Worm (Caenorhabditis elegans) whole organism, early embryonic: ENCODE results near the gene mrps-14.
A peak's percentile ranks its signal among the peaks of the same experiment; 100 is the strongest.

ENCODE experiments used
- B0310.2 ChIP-seq: sonication (generic microtip); optimal IDR thresholded peaks from 2 replicates; lab custom pipeline; 2016; ENCODE audit warnings: mild to moderate bottlenecking, missing genetic modification characterization, missing compliant biosample characterization
- F13C5.2 ChIP-seq: sonication (generic microtip); optimal IDR thresholded peaks from 2 replicates; lab custom pipeline; 2017; ENCODE audit warnings: mild to moderate bottlenecking, missing genetic modification characterization, inconsistent platforms, missing compliant biosample characterization
- aly-1 ChIP-seq: sonication (generic microtip); optimal IDR thresholded peaks from 2 replicates; lab custom pipeline; 2016; ENCODE audit warnings: missing genetic modification characterization, missing compliant biosample characterization
- ama-1 ChIP-seq: fragments of 150-350 bp; optimal IDR thresholded peaks from 2 replicates; lab custom pipeline; 2014
- ceh-13 ChIP-seq: fragments of 200-800 bp; sonication (Bioruptor generic); optimal IDR thresholded peaks from 2 replicates; lab custom pipeline; 2018; ENCODE audit warnings: mild to moderate bottlenecking, missing genetic modification characterization, missing compliant biosample characterization
- ceh-36 ChIP-seq: sonication (generic microtip); optimal IDR thresholded peaks from 2 replicates; lab custom pipeline; 2016; ENCODE audit warnings: missing genetic modification characterization, inconsistent platforms, missing compliant biosample characterization
- ets-7 ChIP-seq: sonication (generic microtip); optimal IDR thresholded peaks from 2 replicates; lab custom pipeline; 2016; ENCODE audit warnings: missing genotype, missing genetic modification characterization, missing compliant biosample characterization
- flt-1 ChIP-seq: fragments of 200-800 bp; sonication (Bioruptor generic); IDR thresholded peaks from 2 replicates; pipeline ENCODE4 v1.3.6; 2022; ENCODE audit warnings: missing genetic modification characterization, missing compliant biosample characterization
- hmbx-1 ChIP-seq: sonication (generic microtip); optimal IDR thresholded peaks from 2 replicates; lab custom pipeline; 2016; ENCODE audit warnings: mild to moderate bottlenecking, missing genetic modification characterization, missing compliant biosample characterization
- hmg-4 ChIP-seq: fragments of 200-800 bp; sonication (Bioruptor generic); optimal IDR thresholded peaks from 2 replicates; lab custom pipeline; 2018; ENCODE audit warnings: mild to moderate bottlenecking, missing genetic modification characterization, missing compliant biosample characterization
- hnd-1 ChIP-seq: sonication (generic microtip); optimal IDR thresholded peaks from 2 replicates; lab custom pipeline; 2016; ENCODE audit warnings: missing genetic modification characterization, missing compliant biosample characterization
- pes-1 ChIP-seq: fragments of 200-800 bp; sonication (Bioruptor generic); IDR thresholded peaks from 2 replicates; pipeline ENCODE4 v1.3.6; 2022; ENCODE audit warnings: missing genetic modification reagents, missing genetic modification characterization, missing compliant biosample characterization
- scrt-1 ChIP-seq: fragments of 200-800 bp; sonication (Bioruptor generic); IDR thresholded peaks from 2 replicates; pipeline ENCODE4 v1.3.6; 2022; ENCODE audit warnings: missing genetic modification characterization, missing compliant biosample characterization
- sea-1 ChIP-seq: fragments of 200-800 bp; sonication (Bioruptor generic); conservative IDR thresholded peaks from 2 replicates; pipeline ENCODE4 v1.3.6; 2022; ENCODE audit warnings: missing genetic modification characterization, missing compliant biosample characterization
- tbx-11 ChIP-seq: fragments of 200-800 bp; sonication (Bioruptor generic); IDR thresholded peaks from 2 replicates; pipeline ENCODE4 v1.3.6; 2022; ENCODE audit warnings: missing genetic modification characterization, missing compliant biosample characterization
- tbx-37 ChIP-seq: fragments of 200-800 bp; sonication (Bioruptor generic); conservative IDR thresholded peaks from 2 replicates; pipeline ENCODE4 v1.3.6; 2022; ENCODE audit warnings: missing genetic modification reagents, missing genetic modification characterization, missing compliant biosample characterization
- tra-4 ChIP-seq: sonication (generic microtip); optimal IDR thresholded peaks from 2 replicates; lab custom pipeline; 2017; ENCODE audit warnings: missing genetic modification characterization, missing compliant biosample characterization

The mrps-14 gene

DNA sequence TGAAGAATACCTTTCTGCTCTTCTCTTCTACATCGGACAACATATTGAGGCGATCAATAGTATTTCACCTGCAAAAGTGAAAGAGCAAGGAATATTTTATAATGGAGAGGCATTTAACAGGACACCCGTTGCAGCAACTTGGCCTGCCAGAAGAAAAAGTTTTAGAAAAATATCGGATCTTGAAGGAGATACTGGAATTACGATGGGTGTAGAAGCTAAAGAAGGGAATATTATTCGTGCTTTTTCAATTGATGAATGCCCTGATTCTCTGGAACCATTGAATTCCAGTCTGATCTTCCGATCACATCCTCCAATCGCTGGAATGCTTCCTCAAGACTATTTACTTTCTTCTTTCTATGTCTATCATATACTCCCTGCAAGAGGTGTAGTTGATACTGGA, 19.0 kb upstream of the mrps-14 start:
- TF ChIP-seq tbx-37 (GFP tag; lab: Robert Waterston, UW) (no peak), hnd-1 (tag; lab: Kevin White, UChicago) (no peak), ceh-36 (tag; lab: Kevin White, UChicago) (no peak), hmg-4 (no peak), sea-1 (GFP tag; lab: Robert Waterston, UW) (no peak), tbx-11 (GFP tag; lab: Robert Waterston, UW) (no peak), F13C5.2 (tag; lab: Kevin White, UChicago) (no peak), ets-7 (no peak)

DNA sequence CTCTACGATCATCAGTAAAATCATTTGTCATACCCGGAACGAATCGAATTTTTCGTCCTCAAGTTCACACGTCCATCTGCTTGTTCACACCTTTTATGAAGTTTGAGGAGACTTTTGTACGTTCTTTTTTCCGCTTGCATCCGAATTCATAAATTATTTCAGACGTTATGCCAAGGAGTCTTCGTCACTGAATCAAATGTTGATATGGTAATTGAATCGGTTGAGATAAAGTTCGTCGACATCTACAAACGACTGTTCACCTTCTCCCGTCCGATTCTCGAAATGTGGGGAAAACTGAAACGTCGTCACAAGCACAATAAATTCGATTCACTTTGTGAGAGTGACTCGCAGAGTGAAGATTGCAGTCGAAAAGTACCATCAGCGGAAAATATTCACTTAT, 9.8 kb upstream of the mrps-14 start:
- TF ChIP-seq hmbx-1 (tag; lab: Kevin White, UChicago) (no peak), sea-1 (GFP tag; lab: Robert Waterston, UW) (no peak), pes-1 (no peak), scrt-1 (no peak), ama-1 (lab: Kevin White, UChicago) (no peak), ets-7 (no peak), tbx-37 (GFP tag; lab: Robert Waterston, UW) (no peak), aly-1 (tag; lab: Kevin White, UChicago) (no peak), flt-1 (GFP tag; lab: Robert Waterston, UW) (no peak), hnd-1 (tag; lab: Kevin White, UChicago) (no peak), hmg-4 (no peak), B0310.2 (tag; lab: Kevin White, UChicago) (no peak), ceh-13 (GFP tag; lab: Kevin White, UChicago) (no peak), tbx-11 (GFP tag; lab: Robert Waterston, UW) (no peak)

DNA sequence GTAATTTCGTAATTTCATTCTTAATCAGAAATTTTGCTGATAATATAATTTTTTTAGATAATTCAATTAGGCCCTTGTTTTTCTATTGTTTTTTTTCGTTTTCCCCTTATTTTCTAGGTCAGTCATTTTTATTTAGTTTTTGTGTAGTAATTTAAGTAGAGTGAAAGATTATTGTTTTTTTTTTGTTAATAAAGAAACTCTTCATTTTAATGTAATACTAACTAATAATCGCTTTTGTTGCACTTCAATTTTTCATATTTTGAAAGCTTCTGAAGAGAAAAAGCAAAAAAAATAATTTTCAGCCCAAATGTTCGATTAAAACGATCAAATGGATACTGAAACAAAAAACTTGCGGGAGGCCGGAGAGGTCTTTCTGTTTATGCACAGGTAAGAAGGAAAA, 8.7 kb upstream of the mrps-14 start, which contains the start of gene F54B3.1:
TSS of gene F54B3.1 (plus strand) at position 301 of the 400 bp plus-strand sequence.
- TF ChIP-seq tbx-11 (GFP tag; lab: Robert Waterston, UW) (no peak), scrt-1 (no peak), aly-1 (tag; lab: Kevin White, UChicago) (no peak), flt-1 (GFP tag; lab: Robert Waterston, UW) (no peak), tbx-37 (GFP tag; lab: Robert Waterston, UW) (no peak), B0310.2 (tag; lab: Kevin White, UChicago) (no peak), hmbx-1 (tag; lab: Kevin White, UChicago) (no peak), sea-1 (GFP tag; lab: Robert Waterston, UW) (no peak), hmg-4 (no peak), ceh-13 (GFP tag; lab: Kevin White, UChicago) (no peak), hnd-1 (tag; lab: Kevin White, UChicago) (no peak), ceh-36 (tag; lab: Kevin White, UChicago) (no peak), F13C5.2 (tag; lab: Kevin White, UChicago) (no peak), ama-1 (lab: Kevin White, UChicago) (no peak), pes-1 (no peak), ets-7 (no peak), tra-4 (tag; lab: Kevin White, UChicago) (no peak)

DNA sequence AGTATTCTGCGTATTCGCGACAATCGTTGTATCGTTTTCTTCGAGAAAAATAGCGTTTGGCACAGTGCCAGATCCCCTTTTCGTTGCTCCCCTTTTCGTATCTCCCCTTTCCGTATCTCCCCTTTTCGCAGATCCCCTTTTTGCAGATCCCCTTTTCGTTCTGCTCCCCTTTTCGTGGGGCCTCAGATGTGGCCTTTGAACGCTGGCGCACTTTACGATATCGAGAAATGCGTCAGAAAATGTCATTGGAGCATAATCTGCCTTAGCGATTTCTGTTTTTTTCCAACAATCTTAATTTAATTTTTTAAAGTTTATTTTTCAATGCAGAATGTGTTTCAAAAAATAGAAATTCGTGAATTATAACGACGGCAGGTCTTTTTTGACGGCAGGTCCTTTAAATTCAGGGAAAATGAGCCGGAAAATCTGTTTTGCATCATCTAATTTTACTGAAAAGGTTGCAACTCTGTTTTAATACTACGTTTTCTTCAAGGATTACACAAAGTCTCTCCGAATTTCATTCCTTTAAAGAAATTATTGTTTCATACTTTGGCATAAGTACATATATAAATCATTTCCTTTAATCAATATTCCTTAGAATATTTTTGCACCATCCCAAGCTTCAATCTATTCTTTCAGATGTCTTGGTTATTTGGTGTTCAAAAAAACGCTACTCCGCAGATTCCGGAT, 6.2 kb upstream of the mrps-14 start, which contains the start of gene atad-3:
TSS of gene atad-3 (plus strand) at position 637 of the 687 bp plus-strand sequence.
- TF ChIP-seq ceh-13 (GFP tag; lab: Kevin White, UChicago): peak; percentile 6
- TF ChIP-seq hmbx-1 (tag; lab: Kevin White, UChicago): no peak
- TF ChIP-seq scrt-1: peak; percentile 87
- no peak for TF ChIP-seq ama-1 (lab: Kevin White, UChicago)
- TF ChIP-seq flt-1 (GFP tag; lab: Robert Waterston, UW): peak; percentile 88
- TF ChIP-seq aly-1 (tag; lab: Kevin White, UChicago): no peak
- TF ChIP-seq tbx-37 (GFP tag; lab: Robert Waterston, UW): peak; percentile 97
- TF ChIP-seq F13C5.2 (tag; lab: Kevin White, UChicago): peak; percentile 53
- peak; percentile 78 for TF ChIP-seq ets-7
- peak; percentile 81 for TF ChIP-seq sea-1 (GFP tag; lab: Robert Waterston, UW)
- no peak for TF ChIP-seq tra-4 (tag; lab: Kevin White, UChicago)
- peak; percentile 27 for TF ChIP-seq ceh-36 (tag; lab: Kevin White, UChicago)
- TF ChIP-seq tbx-11 (GFP tag; lab: Robert Waterston, UW): peak; percentile 88
- no peak for TF ChIP-seq B0310.2 (tag; lab: Kevin White, UChicago)
- TF ChIP-seq pes-1: peak; percentile 94
- peak; percentile 41 for TF ChIP-seq hnd-1 (tag; lab: Kevin White, UChicago)
- peak; percentile 72 for TF ChIP-seq hmg-4

- peak; percentile 56; the same call in 1 of the 2 replicates for TF ChIP-seq tbx-11 (GFP tag; lab: Robert Waterston, UW)
- peak; percentile 66; the same call in 1 of the 2 replicates for TF ChIP-seq pes-1
- peak; percentile 54; the same call in 1 of the 2 replicates for TF ChIP-seq tbx-37 (GFP tag; lab: Robert Waterston, UW)
These were observed 5.4 kb upstream of the mrps-14 start, which contains the start of gene nrde-2 for ce11 chrII:10247594-10248283. Gene nrde-2, minus strand, starts transcription at chrII:10247638.

ce11 chrII:10247154-10247553, 4.9 kb upstream of the mrps-14 start:
- TF ChIP-seq hmbx-1 (tag; lab: Kevin White, UChicago) (no peak), B0310.2 (tag; lab: Kevin White, UChicago) (no peak), ceh-36 (tag; lab: Kevin White, UChicago) (no peak), pes-1 (no peak), flt-1 (GFP tag; lab: Robert Waterston, UW) (no peak), F13C5.2 (tag; lab: Kevin White, UChicago) (no peak), ama-1 (lab: Kevin White, UChicago) (no peak), tra-4 (tag; lab: Kevin White, UChicago) (no peak), ceh-13 (GFP tag; lab: Kevin White, UChicago) (no peak), hmg-4 (no peak), tbx-11 (GFP tag; lab: Robert Waterston, UW) (no peak), sea-1 (GFP tag; lab: Robert Waterston, UW) (no peak), hnd-1 (tag; lab: Kevin White, UChicago) (no peak), ets-7 (no peak), aly-1 (tag; lab: Kevin White, UChicago) (no peak), scrt-1 (no peak), tbx-37 (GFP tag; lab: Robert Waterston, UW) (no peak)
